Fruit fly (Drosophila melanogaster): Measurements from ENCODE around the gene snRNP-U1-70K.

The snRNP-U1-70K gene

DNA sequence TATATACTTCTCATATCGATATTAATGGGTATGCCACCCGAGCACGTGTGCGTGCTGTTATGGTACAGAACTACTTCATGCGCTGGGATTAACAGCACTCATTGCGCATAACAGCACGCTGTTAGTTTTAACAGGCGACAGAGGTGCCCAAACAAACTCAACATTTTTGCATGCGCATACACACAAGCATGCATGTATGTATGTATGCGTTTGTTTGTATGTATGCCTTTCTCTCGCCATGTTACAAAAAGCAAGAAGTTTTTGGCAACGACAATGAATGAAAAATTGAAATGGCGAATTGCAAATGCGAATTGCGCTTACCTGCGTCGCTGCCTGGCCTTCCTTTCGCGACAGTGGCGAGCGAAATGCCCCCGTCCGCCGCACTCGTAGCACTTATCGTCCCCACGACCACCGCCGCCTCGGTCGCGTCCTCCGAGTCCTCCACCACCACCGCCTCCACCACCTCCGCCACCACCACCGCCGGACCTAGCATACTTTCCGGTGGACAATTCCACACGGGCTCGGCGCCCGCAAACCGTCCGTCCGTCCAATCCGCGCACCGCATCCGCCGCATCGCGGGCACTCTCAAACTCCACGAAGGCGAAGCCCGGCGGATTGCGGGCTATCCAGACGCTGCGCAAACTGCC lies 52.2 kb downstream of the snRNP-U1-70K start (continued):
- TF ChIP-seq Bgb (GFP tag; IDR thresholded peaks at IDR 0.05; ENCODE audit: partially characterized antibody), result 0 out of 2 replicates have a peak, but pooled peaks have one; percentile 15
- TF ChIP-seq CG6654 (GFP tag; optimal IDR thresholded peaks at IDR 0.05), result no peak
- TF ChIP-seq CG10267 (tag; optimal IDR thresholded peaks at IDR 0.05), result peak; percentile 9
- TF ChIP-seq CG11093 (GFP tag; IDR thresholded peaks at IDR 0.05), result no peak
- peak; percentile 48 for TF ChIP-seq CG18262 (tag; optimal IDR thresholded peaks at IDR 0.05)
- TF ChIP-seq Side (GFP tag; optimal IDR thresholded peaks at IDR 0.05), result no peak
- TF ChIP-seq CG6791 (GFP tag; IDR thresholded peaks at IDR 0.05; ENCODE audit: partially characterized antibody), result 0 out of 3 replicates have a peak, but pooled peaks have one; percentile 32
- TF ChIP-seq CG10209 (GFP tag; optimal IDR thresholded peaks at IDR 0.05), result no peak
- TF ChIP-seq CG17385 (GFP tag; optimal IDR thresholded peaks at IDR 0.05), result no peak
- peak; percentile 95 for TF ChIP-seq cg (GFP tag; optimal IDR thresholded peaks at IDR 0.05)
- TF ChIP-seq CG1603 (tag; optimal IDR thresholded peaks at IDR 0.05), result peak; percentile 7
- TF ChIP-seq CG17186 (GFP tag; optimal IDR thresholded peaks at IDR 0.05), result peak; percentile 99
- no peak for TF ChIP-seq CG4617 (GFP tag; optimal IDR thresholded peaks at IDR 0.05; ENCODE audit: borderline replicate concordance)
- TF ChIP-seq CG13287 (GFP tag; IDR thresholded peaks at IDR 0.05; ENCODE audit: partially characterized antibody), result peak; percentile 10; the same call in 1 of the 2 replicates
- TF ChIP-seq CG7963 (GFP tag; IDR thresholded peaks at IDR 0.05; ENCODE audit: partially characterized antibody), result 0 out of 3 replicates have a peak, but pooled peaks have one; percentile 12
- TF ChIP-seq CG16815 (GFP tag; optimal IDR thresholded peaks at IDR 0.05), result no peak
- peak; percentile 16 for TF ChIP-seq CG18619 (GFP tag; optimal IDR thresholded peaks at IDR 0.05)
- no peak for TF ChIP-seq CG9215 (GFP tag; IDR thresholded peaks at IDR 0.05)
- no peak for TF ChIP-seq D (optimal IDR thresholded peaks at IDR 0.05)
- TF ChIP-seq D (GFP tag; optimal IDR thresholded peaks at IDR 0.05), result no peak
- TF ChIP-seq E2f2 (GFP tag; IDR thresholded peaks at IDR 0.05), result no peak
- peak; percentile 43 for TF ChIP-seq MBD-R2 (GFP tag; IDR thresholded peaks at IDR 0.05)
- 0 out of 4 replicates have a peak, but pooled peaks have one; percentile 45 for TF ChIP-seq chinmo (GFP tag; IDR thresholded peaks at IDR 0.05; ENCODE audit: partially characterized antibody)
- TF ChIP-seq CG7357 (GFP tag; IDR thresholded peaks at IDR 0.05), result no peak
- peak; percentile 11 for TF ChIP-seq lbe (GFP tag; optimal IDR thresholded peaks at IDR 0.05)
- TF ChIP-seq bigmax (GFP tag; optimal IDR thresholded peaks at IDR 0.05), result peak; percentile 68
- peak; percentile 4 for TF ChIP-seq CG7987 (GFP tag; optimal IDR thresholded peaks at IDR 0.05)
- 0 out of 3 replicates have a peak, but pooled peaks have one; percentile 33 for TF ChIP-seq mld (GFP tag; IDR thresholded peaks at IDR 0.05; ENCODE audit: partially characterized antibody)
- TF ChIP-seq CG2712 (tag; optimal IDR thresholded peaks at IDR 0.05), result peak; percentile 40
- TF ChIP-seq CG2678 (tag; optimal IDR thresholded peaks at IDR 0.05), result peak; percentile 39
- TF ChIP-seq CG15479 (GFP tag; optimal IDR thresholded peaks at IDR 0.05), result peak; percentile 63
